Fruit fly (Drosophila melanogaster) whole organism, adult: ENCODE data around the gene simj.

Experiments used
- kay ChIP-seq: fragments of 200-800 bp; sonication (Bioruptor generic); peaks from one replicate; lab custom pipeline; 2016; ENCODE audit warnings: missing biosample characterization, missing genetic modification characterization, borderline replicate concordance
- tj ChIP-seq: fragments of 200-800 bp; sonication (Bioruptor generic); optimal IDR thresholded peaks from 3 replicates; lab custom pipeline; 2017; ENCODE audit warnings: missing biosample characterization, mild to moderate bottlenecking, missing genetic modification characterization, moderate library complexity
- toe ChIP-seq: fragments of 200-800 bp; sonication (Bioruptor generic); optimal IDR thresholded peaks from 2 replicates; lab custom pipeline; 2016; ENCODE audit warnings: missing biosample characterization, missing genetic modification characterization

- TF ChIP-seq tj (no peak), toe (GFP tag; lab: Kevin White, UChicago) (no peak), kay (GFP tag; lab: Kevin White, UChicago) (no peak)
These were observed 37.7 kb downstream of the simj start for dm6 chr3L:10702216-10702615.
